Fruit fly (Drosophila melanogaster): ENCODE results near the gene pll.

- no peak for TF ChIP-seq Met (GFP tag; optimal IDR thresholded peaks at IDR 0.05)
- no peak for TF ChIP-seq CG6854 (GFP tag; optimal IDR thresholded peaks at IDR 0.05)
- no peak for TF ChIP-seq Eip93F (GFP tag; optimal IDR thresholded peaks at IDR 0.05)
- no peak for TF ChIP-seq OdsH (GFP tag; optimal IDR thresholded peaks at IDR 0.05)
- TF ChIP-seq Lpt (GFP tag; optimal IDR thresholded peaks at IDR 0.05), result no peak
- no peak for TF ChIP-seq fkh (GFP tag; optimal IDR thresholded peaks at IDR 0.05)
- TF ChIP-seq CG1621 (tag; optimal IDR thresholded peaks at IDR 0.05), result no peak
These were observed 28.8 kb upstream of the pll start for dm6 chr3R:27281811-27282131.

All from whole organism, prepupa.